Fruit fly (Drosophila melanogaster) whole organism, embryonic: ENCODE data around the gene CG31467.
A peak's percentile ranks its signal among the peaks of the same experiment; 100 is the strongest.

Experiments
- Antp ChIP-seq: fragments of 200-800 bp; sonication (Bioruptor generic); optimal IDR thresholded peaks from 3 replicates; lab custom pipeline; 2016; ENCODE audit warnings: missing biosample characterization, missing genetic modification characterization
- B-H1 ChIP-seq: fragments of 200-800 bp; sonication (Bioruptor generic); IDR thresholded peaks from 3 replicates; pipeline ENCODE4 v1.3.6; 2022; ENCODE audit warnings: missing biosample characterization, missing genetic modification characterization
- Bteb2 ChIP-seq: fragments of 200-800 bp; sonication (Bioruptor generic); optimal IDR thresholded peaks from 2 replicates; lab custom pipeline; 2016; ENCODE audit warnings: missing biosample characterization, missing genetic modification characterization
- CG10267 ChIP-seq: fragments of 200-800 bp; sonication (Bioruptor generic); optimal IDR thresholded peaks from 2 replicates; lab custom pipeline; 2018; ENCODE audit warnings: missing biosample characterization, mild to moderate bottlenecking, missing genetic modification characterization, moderate library complexity
- CG11247 ChIP-seq: fragments of 200-800 bp; sonication (Bioruptor generic); IDR thresholded peaks from 2 replicates; pipeline ENCODE4 v1.3.6; 2022; ENCODE audit warnings: missing biosample characterization, missing genetic modification characterization
- CG11398 ChIP-seq: fragments of 200-800 bp; sonication (Bioruptor generic); optimal IDR thresholded peaks from 2 replicates; lab custom pipeline; 2016; ENCODE audit warnings: missing biosample characterization, missing genetic modification characterization
- CG12942 ChIP-seq: fragments of 200-800 bp; sonication (Bioruptor generic); optimal IDR thresholded peaks from 3 replicates; lab custom pipeline; 2016; ENCODE audit warnings: missing biosample characterization, missing genetic modification characterization
- CG13424 ChIP-seq: fragments of 200-800 bp; sonication (Bioruptor generic); optimal IDR thresholded peaks from 2 replicates; lab custom pipeline; 2019; ENCODE audit warnings: missing biosample characterization, mild to moderate bottlenecking, missing genetic modification characterization, moderate library complexity
- CG15073 ChIP-seq: fragments of 200-800 bp; sonication (Bioruptor generic); optimal IDR thresholded peaks from 2 replicates; lab custom pipeline; 2016; ENCODE audit warnings: missing biosample characterization, missing genetic modification characterization
- CG1529 ChIP-seq: fragments of 200-800 bp; sonication (Bioruptor generic); optimal IDR thresholded peaks from 3 replicates; lab custom pipeline; 2018; ENCODE audit warnings: missing biosample characterization, missing genetic modification characterization
- CG15601 ChIP-seq: fragments of 200-800 bp; sonication (Bioruptor generic); optimal IDR thresholded peaks from 3 replicates; lab custom pipeline; 2019; ENCODE audit warnings: missing biosample characterization, mild to moderate bottlenecking, missing genetic modification characterization, moderate library complexity
- CG17361 ChIP-seq: fragments of 200-800 bp; sonication (Bioruptor generic); IDR thresholded peaks from 3 replicates; pipeline ENCODE4 v1.3.6; 2022; ENCODE audit warnings: missing biosample characterization, missing genetic modification characterization
- CG17829 ChIP-seq: fragments of 200-800 bp; optimal IDR thresholded peaks from 2 replicates; lab custom pipeline; 2019; ENCODE audit warnings: missing biosample characterization, mild to moderate bottlenecking, missing genetic modification characterization, moderate library complexity
- CG17912 ChIP-seq: fragments of 200-800 bp; sonication (Bioruptor generic); optimal IDR thresholded peaks from 2 replicates; lab custom pipeline; 2018; ENCODE audit warnings: missing biosample characterization, mild to moderate bottlenecking, missing genetic modification characterization
- CG2199 ChIP-seq: fragments of 200-800 bp; sonication (Bioruptor generic); IDR thresholded peaks from 3 replicates; pipeline ENCODE4 v1.3.6; 2022; ENCODE audit warnings: missing biosample characterization, missing genetic modification characterization
- CG3065 ChIP-seq: fragments of 200-800 bp; sonication (Bioruptor generic); optimal IDR thresholded peaks from 2 replicates; lab custom pipeline; 2016; ENCODE audit warnings: missing biosample characterization, missing genetic modification characterization
- CG34376 ChIP-seq: fragments of 200-800 bp; sonication (Bioruptor generic); optimal IDR thresholded peaks from 2 replicates; lab custom pipeline; 2018; ENCODE audit warnings: missing biosample characterization, mild to moderate bottlenecking, missing genetic modification characterization
- CG4328 ChIP-seq: fragments of 200-800 bp; sonication (Bioruptor generic); optimal IDR thresholded peaks from 3 replicates; lab custom pipeline; 2017; ENCODE audit warnings: missing biosample characterization, missing genetic modification reagents, missing genetic modification characterization
- CG4424 ChIP-seq: fragments of 200-800 bp; sonication (Bioruptor generic); optimal IDR thresholded peaks from 3 replicates; lab custom pipeline; 2016; ENCODE audit warnings: missing biosample characterization, missing genetic modification characterization
- CG6683 ChIP-seq: fragments of 200-800 bp; sonication (Bioruptor generic); optimal IDR thresholded peaks from 2 replicates; lab custom pipeline; 2017; ENCODE audit warnings: missing biosample characterization, mild to moderate bottlenecking, missing genetic modification characterization, missing genetic modification reagents
- CG6765 ChIP-seq: fragments of 200-800 bp; sonication (Bioruptor generic); optimal IDR thresholded peaks from 3 replicates; lab custom pipeline; 2017; ENCODE audit warnings: missing biosample characterization, mild to moderate bottlenecking, missing genetic modification characterization
- CG6791 ChIP-seq: fragments of 200-800 bp; sonication (Bioruptor generic); IDR thresholded peaks from 3 replicates; pipeline ENCODE4 v1.3.6; 2022; ENCODE audit warnings: missing biosample characterization, missing genetic modification characterization; ENCODE audit not compliant: partially characterized antibody
- CG7839 ChIP-seq: fragments of 200-800 bp; sonication (Bioruptor generic); optimal IDR thresholded peaks from 3 replicates; lab custom pipeline; 2018; ENCODE audit warnings: missing biosample characterization, mild to moderate bottlenecking, missing genetic modification characterization, moderate library complexity
- CG8290 ChIP-seq, 3 experiments: fragments of 200-800 bp; sonication (Bioruptor generic); optimal IDR thresholded peaks; 2 replicates each; lab custom pipeline; 2016 to 2019; ENCODE audit warnings: missing biosample characterization in 3 of 3, missing genetic modification characterization in 3 of 3, mild to moderate bottlenecking in 2 of 3, moderate library complexity in 1 of 3
- CoRest ChIP-seq: fragments of 200-800 bp; sonication (Bioruptor generic); optimal IDR thresholded peaks from 3 replicates; lab custom pipeline; 2018; ENCODE audit warnings: missing biosample characterization, mild to moderate bottlenecking, missing genetic modification characterization, moderate library complexity
- Dll ChIP-seq: fragments of 200-800 bp; sonication (Bioruptor generic); IDR thresholded peaks from 4 replicates; pipeline ENCODE4 v1.3.6; 2022; ENCODE audit warnings: missing biosample characterization, missing genetic modification characterization; ENCODE audit not compliant: partially characterized antibody
- HLH4C ChIP-seq: fragments of 200-800 bp; sonication (Bioruptor generic); IDR thresholded peaks from 3 replicates; pipeline ENCODE4 v1.3.6; 2022; ENCODE audit warnings: missing biosample characterization, missing genetic modification characterization; ENCODE audit not compliant: partially characterized antibody
- Hsf ChIP-seq: fragments of 200-800 bp; sonication (Bioruptor generic); optimal IDR thresholded peaks from 3 replicates; lab custom pipeline; 2016; ENCODE audit warnings: missing biosample characterization, missing genetic modification characterization
- Lhr ChIP-seq: fragments of 200-800 bp; sonication (Bioruptor generic); optimal IDR thresholded peaks from 3 replicates; lab custom pipeline; 2017; ENCODE audit warnings: mild to moderate bottlenecking, missing biosample characterization, missing genetic modification reagents, missing genetic modification characterization
- Med ChIP-seq: fragments of 200-800 bp; sonication (Bioruptor generic); peaks from one replicate; lab custom pipeline; 2016; ENCODE audit warnings: missing biosample characterization, missing genetic modification characterization, mild to moderate bottlenecking, inconsistent platforms, moderate library complexity
- Pdp1 ChIP-seq, 2 experiments: fragments of 200-800 bp; sonication (Bioruptor generic); optimal IDR thresholded peaks; 3 replicates each; lab custom pipeline; 2016; ENCODE audit warnings: missing biosample characterization in 2 of 2, missing genetic modification characterization in 2 of 2, mild to moderate bottlenecking in 1 of 2, moderate library complexity in 1 of 2
- Sin3A ChIP-seq: fragments of >200 bp; optimal IDR thresholded peaks from 2 replicates; lab custom pipeline; 2018
- Sox100B ChIP-seq: fragments of 200-800 bp; sonication (Bioruptor generic); optimal IDR thresholded peaks from 3 replicates; lab custom pipeline; 2018; ENCODE audit warnings: missing biosample characterization, mild to moderate bottlenecking, missing genetic modification characterization
- Sox102F ChIP-seq: fragments of 200-800 bp; sonication (Bioruptor generic); optimal IDR thresholded peaks from 2 replicates; lab custom pipeline; 2018; ENCODE audit warnings: missing biosample characterization, mild to moderate bottlenecking, missing genetic modification characterization, moderate library complexity
- bbx ChIP-seq: fragments of 200-800 bp; sonication (Bioruptor generic); IDR thresholded peaks from 2 replicates; pipeline ENCODE4 v1.3.6; 2022; ENCODE audit warnings: missing biosample characterization, missing genetic modification characterization; ENCODE audit not compliant: partially characterized antibody
- cato ChIP-seq: fragments of 200-800 bp; sonication (Bioruptor generic); optimal IDR thresholded peaks from 2 replicates; lab custom pipeline; 2016; ENCODE audit warnings: missing biosample characterization, missing genetic modification characterization, borderline replicate concordance
- caup ChIP-seq: fragments of 200-800 bp; sonication (Bioruptor generic); optimal IDR thresholded peaks from 3 replicates; lab custom pipeline; 2017; ENCODE audit warnings: missing biosample characterization, mild to moderate bottlenecking, missing genetic modification characterization, moderate library complexity; ENCODE audit not compliant: severe bottlenecking
- ftz-f1 ChIP-seq: fragments of 200-800 bp; sonication (Bioruptor generic); optimal IDR thresholded peaks from 2 replicates; lab custom pipeline; 2016; ENCODE audit warnings: missing biosample characterization, missing genetic modification characterization
- grn ChIP-seq: fragments of 200-800 bp; sonication (Bioruptor generic); optimal IDR thresholded peaks from 3 replicates; lab custom pipeline; 2017; ENCODE audit warnings: missing biosample characterization, missing genetic modification characterization
- hb ChIP-seq: fragments of 200-800 bp; sonication (Bioruptor generic); IDR thresholded peaks from 3 replicates; pipeline ENCODE4 v1.3.6; 2022; ENCODE audit warnings: missing biosample characterization, missing genetic modification characterization; ENCODE audit not compliant: partially characterized antibody
- jing ChIP-seq: fragments of 200-800 bp; sonication (Bioruptor generic); optimal IDR thresholded peaks from 2 replicates; lab custom pipeline; 2018; ENCODE audit warnings: missing biosample characterization, mild to moderate bottlenecking, missing genetic modification characterization
- knrl ChIP-seq: fragments of 200-800 bp; sonication (Bioruptor generic); IDR thresholded peaks from 3 replicates; pipeline ENCODE4 v1.3.6; 2022; ENCODE audit warnings: missing biosample characterization, missing genetic modification characterization; ENCODE audit not compliant: partially characterized antibody
- nau ChIP-seq: fragments of 200-800 bp; sonication (Bioruptor generic); optimal IDR thresholded peaks from 3 replicates; lab custom pipeline; 2017; ENCODE audit warnings: missing biosample characterization, mild to moderate bottlenecking, missing genetic modification characterization, missing genetic modification reagents
- sna ChIP-seq: fragments of 200-800 bp; sonication (Bioruptor generic); IDR thresholded peaks from 2 replicates; pipeline ENCODE4 v1.3.6; 2022; ENCODE audit warnings: missing biosample characterization, missing genetic modification characterization; ENCODE audit not compliant: partially characterized antibody
- so ChIP-seq: fragments of 200-800 bp; sonication (Bioruptor generic); IDR thresholded peaks from 3 replicates; pipeline ENCODE4 v1.3.6; 2022; ENCODE audit warnings: missing biosample characterization, missing genetic modification characterization
- vvl ChIP-seq: fragments of 200-800 bp; sonication (Bioruptor generic); IDR thresholded peaks from 2 replicates; pipeline ENCODE4 v1.3.6; 2022; ENCODE audit warnings: missing biosample characterization, missing genetic modification characterization

The CG31467 gene

DNA sequence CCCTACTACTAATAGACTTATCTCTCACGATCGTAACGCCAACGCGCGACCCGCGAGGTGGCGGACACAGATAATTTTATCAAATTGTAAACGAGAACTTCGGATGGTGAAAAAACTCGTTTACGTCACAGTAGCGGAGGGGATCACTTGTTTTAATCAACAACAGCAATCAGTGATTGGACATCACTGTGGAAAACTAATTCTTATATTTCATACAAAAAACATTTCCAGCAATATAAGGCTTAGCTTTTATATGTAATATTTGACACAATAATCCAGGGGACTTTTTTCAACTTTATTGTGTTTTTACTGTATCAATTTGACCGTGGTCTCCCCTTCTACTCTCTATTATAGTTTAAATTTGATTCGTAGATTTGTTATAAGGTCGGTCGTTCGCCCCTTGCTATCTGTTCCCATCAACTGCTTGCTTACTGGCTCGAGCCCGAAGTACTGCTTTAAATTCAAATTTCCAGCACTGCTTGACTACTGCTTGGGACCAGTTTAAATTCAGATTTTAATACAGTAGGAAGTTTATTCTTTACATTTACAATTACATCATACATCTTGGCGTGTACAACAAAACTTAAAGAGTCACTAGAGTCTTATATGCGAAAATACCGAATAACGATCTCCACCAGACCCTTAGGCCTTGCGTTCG, 29.3 kb downstream of the CG31467 start, which contains the start of gene CG6465 (continued):
- TF ChIP-seq Sox100B (GFP tag; lab: Kevin White, UChicago) (no peak), so (GFP tag; lab: Robert Waterston, UW) (no peak), CG1529 (GFP tag; lab: Kevin White, UChicago) (no peak), hb (no peak), CG11398 (GFP tag; lab: Kevin White, UChicago) (no peak), CG4328 (GFP tag; lab: Kevin White, UChicago) (no peak)

DNA sequence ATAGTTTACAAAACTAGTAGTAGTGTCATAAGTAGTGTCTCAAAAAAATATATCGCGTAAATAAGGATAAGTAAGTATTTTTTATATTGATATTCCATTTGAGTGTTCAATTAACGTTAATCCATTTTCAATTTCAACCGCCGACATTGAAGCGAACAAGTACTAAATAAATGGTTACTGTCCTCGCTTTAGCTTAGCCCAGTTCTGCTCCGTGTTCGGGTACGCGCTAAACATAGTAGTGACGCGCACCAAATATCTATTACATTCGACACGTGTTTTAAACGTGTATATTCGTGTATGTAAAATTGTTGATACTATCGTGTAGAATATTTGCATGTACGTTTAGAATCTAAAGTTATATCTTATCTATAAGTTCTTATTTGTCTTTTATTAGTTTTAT, 31.6 kb downstream of the CG31467 start:
- TF ChIP-seq CG6765 (GFP tag; lab: Kevin White, UChicago): peak; percentile 51
- TF ChIP-seq CG10267 (tag; lab: Kevin White, UChicago): peak; percentile 72
- TF ChIP-seq Sox102F (GFP tag; lab: Kevin White, UChicago): no peak
- TF ChIP-seq Dll: peak; percentile 79
- TF ChIP-seq Pdp1 (GFP tag; optimal IDR thresholded peaks at IDR 0.05; lab: Kevin White, UChicago): peak in 1 of 2 experiments; percentile 18
- peak; percentile 62; the same call in 2 of the 3 replicates for TF ChIP-seq CG2199
- peak; percentile 93 for TF ChIP-seq Lhr (GFP tag; lab: Kevin White, UChicago)
- TF ChIP-seq cato (GFP tag; lab: Kevin White, UChicago): no peak
- no peak for TF ChIP-seq CG11247 (GFP tag; lab: Robert Waterston, UW)
- peak; percentile 24 for TF ChIP-seq Bteb2 (GFP tag; lab: Kevin White, UChicago)
- peak; percentile 76 for TF ChIP-seq ftz-f1
- peak; percentile 73 for TF ChIP-seq caup (GFP tag; lab: Kevin White, UChicago)
- peak; percentile 54 for TF ChIP-seq CoRest
- no peak for TF ChIP-seq B-H1 (GFP tag; lab: Robert Waterston, UW)
- TF ChIP-seq CG15601 (tag; lab: Kevin White, UChicago): peak; percentile 100
- peak; percentile 30 for TF ChIP-seq CG7839 (tag; lab: Kevin White, UChicago)
- TF ChIP-seq CG17829 (tag; lab: Kevin White, UChicago): peak; percentile 62
- TF ChIP-seq CG15073: no peak
- peak; percentile 9 for TF ChIP-seq Antp (GFP tag; lab: Kevin White, UChicago)
- peak; percentile 24 for TF ChIP-seq CG4424
- peak; percentile 72 for TF ChIP-seq CG8290 (GFP tag; optimal IDR thresholded peaks at IDR 0.05; lab: Kevin White, UChicago)
- peak in 1 of 2 experiments; percentile 92 for TF ChIP-seq CG8290 (tag; optimal IDR thresholded peaks at IDR 0.05; lab: Kevin White, UChicago)
- no peak for TF ChIP-seq CG3065 (GFP tag; lab: Kevin White, UChicago)
- TF ChIP-seq sna (GFP tag; lab: Robert Waterston, UW): peak; percentile 73; the same call in 1 of the 2 replicates
- peak; percentile 52; the same call in 1 of the 3 replicates for TF ChIP-seq HLH4C (GFP tag; lab: Robert Waterston, UW)
- TF ChIP-seq knrl (GFP tag; lab: Robert Waterston, UW): peak; percentile 92
- TF ChIP-seq grn (GFP tag; lab: Kevin White, UChicago): peak; percentile 50
- peak; percentile 93 for TF ChIP-seq Med (GFP tag; lab: Kevin White, UChicago)
- peak; percentile 67 for TF ChIP-seq vvl
- TF ChIP-seq CG17912 (GFP tag; lab: Kevin White, UChicago): peak; percentile 3
- no peak for TF ChIP-seq nau (GFP tag; lab: Kevin White, UChicago)
- no peak for TF ChIP-seq jing (GFP tag; lab: Kevin White, UChicago)
- peak; percentile 41; the same call in 1 of the 3 replicates for TF ChIP-seq CG17361 (GFP tag; lab: Robert Waterston, UW)
- TF ChIP-seq CG6791 (GFP tag; lab: Robert Waterston, UW): peak; percentile 77; the same call in 2 of the 3 replicates
- peak; percentile 33 for TF ChIP-seq CG34376 (GFP tag; lab: Kevin White, UChicago)
- TF ChIP-seq bbx (GFP tag; lab: Robert Waterston, UW): peak; percentile 82
- TF ChIP-seq Sin3A (lab: Kevin White, UChicago): no peak
- TF ChIP-seq CG6683: peak; percentile 67
- TF ChIP-seq CG12942 (GFP tag; lab: Kevin White, UChicago): peak; percentile 23
- TF ChIP-seq CG13424 (tag; lab: Kevin White, UChicago): peak; percentile 24
- TF ChIP-seq Hsf (GFP tag; lab: Kevin White, UChicago): peak; percentile 24
